Fruit fly (Drosophila melanogaster): ENCODE data around the gene Cox10.
A peak's percentile ranks its signal among the peaks of the same experiment; 100 is the strongest.

Cox10 gene

DNA sequence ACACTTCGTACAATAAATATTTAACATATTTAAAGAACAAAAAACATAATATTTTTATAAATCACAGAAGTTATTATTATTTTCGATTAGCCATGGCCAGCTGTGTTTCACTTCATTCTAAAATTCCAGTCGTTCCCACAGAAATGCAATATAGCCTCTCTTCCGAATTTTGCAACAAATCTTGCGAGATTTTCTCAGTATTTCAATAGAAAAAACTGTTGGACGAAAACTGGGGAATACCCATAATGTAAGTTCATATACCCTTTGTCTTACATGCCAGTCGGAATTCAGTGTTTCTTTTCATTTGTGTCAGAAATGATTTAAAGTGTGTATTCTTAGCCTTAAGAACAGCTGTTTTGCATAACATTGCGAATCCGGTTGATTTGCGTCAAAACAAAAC is 25.2 kb downstream of the Cox10 start, which contains the start of the genes CtsL4 and ClpP (continued):
- TF ChIP-seq usp (GFP tag; optimal IDR thresholded peaks at IDR 0.05) = no peak
- no peak for TF ChIP-seq Dbx (GFP tag; IDR thresholded peaks at IDR 0.05)
- TF ChIP-seq sna (GFP tag; IDR thresholded peaks at IDR 0.05; ENCODE audit: partially characterized antibody) = no peak
- TF ChIP-seq CG13123 (GFP tag; optimal IDR thresholded peaks at IDR 0.05) = no peak
- no peak for TF ChIP-seq unpg (GFP tag; optimal IDR thresholded peaks at IDR 0.05)
- TF ChIP-seq sd (tag; optimal IDR thresholded peaks at IDR 0.05) = no peak

DNA sequence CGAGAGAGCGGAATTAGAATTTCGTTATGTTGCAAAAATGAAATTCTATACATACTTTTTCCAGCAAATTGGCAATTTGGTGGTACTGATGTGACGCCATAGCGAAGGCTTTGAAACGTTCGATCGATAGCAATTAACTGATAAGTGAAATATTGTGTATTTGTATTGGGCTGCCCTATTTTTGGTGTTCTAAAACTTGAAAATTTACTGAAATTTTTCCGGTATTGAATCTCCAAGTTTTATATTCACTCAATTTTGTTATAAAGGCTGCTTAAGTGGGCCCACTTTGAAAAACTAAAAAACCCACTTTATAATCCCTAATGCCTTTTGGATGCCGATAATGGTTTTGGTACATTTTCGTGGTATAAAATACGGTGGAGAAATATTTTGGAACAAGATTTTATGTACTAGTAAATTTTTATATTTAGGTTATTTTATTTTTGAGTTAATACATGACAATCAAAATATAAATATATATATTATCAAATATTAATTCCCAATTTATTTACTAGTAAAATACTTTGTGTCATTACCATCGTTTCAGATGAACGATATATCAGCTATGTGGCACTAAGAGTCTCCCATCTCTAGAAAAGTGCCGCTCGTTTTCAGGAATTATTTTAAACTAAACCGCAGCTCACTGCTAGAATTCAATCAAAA is 31.3 kb downstream of the Cox10 start, which contains the start of the genes Cand1 and pim:
TSS of gene Cand1 (minus strand) at position 300 of the 660 bp plus-strand sequence.
TSS of gene pim (plus strand) at position 582 of the 660 bp plus-strand sequence.
- TF ChIP-seq Neu2 (GFP tag; optimal IDR thresholded peaks at IDR 0.05; ENCODE audit: borderline replicate concordance) (no peak), crol (GFP tag; IDR thresholded peaks at IDR 0.05) (no peak), ERR (GFP tag; optimal IDR thresholded peaks at IDR 0.05) (no peak), CG12219 (GFP tag; optimal IDR thresholded peaks at IDR 0.05) (no peak), sqz (GFP tag; optimal IDR thresholded peaks at IDR 0.05) (no peak), CG9932 (GFP tag; IDR thresholded peaks at IDR 0.05) (peak; percentile 52; the same call in 1 of the 2 replicates), CG13287 (GFP tag; IDR thresholded peaks at IDR 0.05; ENCODE audit: partially characterized antibody) (peak; percentile 79), dmrt11E (tag; optimal IDR thresholded peaks at IDR 0.05) (peak; percentile 36), dan (GFP tag; IDR thresholded peaks at IDR 0.05) (no peak), Gug (GFP tag; IDR thresholded peaks at IDR 0.05) (no peak), Fer3 (tag; optimal IDR thresholded peaks at IDR 0.05) (no peak), HmgD (GFP tag; optimal IDR thresholded peaks at IDR 0.05) (no peak), CG12104 (GFP tag; optimal IDR thresholded peaks at IDR 0.05) (no peak), gce (GFP tag; IDR thresholded peaks at IDR 0.05) (no peak), Dek (tag; optimal IDR thresholded peaks at IDR 0.05) (no peak), CG12659 (GFP tag; optimal IDR thresholded peaks at IDR 0.05) (peak; percentile 70), CG6272 (GFP tag; IDR thresholded peaks at IDR 0.05) (no peak), CG9215 (GFP tag; IDR thresholded peaks at IDR 0.05) (no peak), Fer1 (GFP tag; optimal IDR thresholded peaks at IDR 0.05) (peak; percentile 3), dm (GFP tag; optimal IDR thresholded peaks at IDR 0.05) (no peak), CG10462 (GFP tag; optimal IDR thresholded peaks at IDR 0.05) (no peak), jing (GFP tag; optimal IDR thresholded peaks at IDR 0.05) (no peak), zen2 (GFP tag; IDR thresholded peaks at IDR 0.05; ENCODE audit: partially characterized antibody) (no peak; the same call in 2 of the 3 replicates), Lpt (GFP tag; optimal IDR thresholded peaks at IDR 0.05) (no peak), org-1 (GFP tag; optimal IDR thresholded peaks at IDR 0.05) (no peak), NFAT (GFP tag; IDR thresholded peaks at IDR 0.05) (no peak), br (optimal IDR thresholded peaks at IDR 0.05) (no peak), nerfin-1 (tag; optimal IDR thresholded peaks at IDR 0.05) (peak; percentile 26), fd64A (GFP tag; optimal IDR thresholded peaks at IDR 0.05) (no peak), CG11504 (tag; optimal IDR thresholded peaks at IDR 0.05) (no peak), fd3F (GFP tag; optimal IDR thresholded peaks at IDR 0.05) (no peak), BEAF-32 (GFP tag; optimal IDR thresholded peaks at IDR 0.05) (peak; percentile 77), kay (GFP tag; optimal IDR thresholded peaks at IDR 0.05) (no peak), CG13775 (GFP tag; optimal IDR thresholded peaks at IDR 0.05) (no peak), Mad (GFP tag; optimal IDR thresholded peaks at IDR 0.05) (no peak), gfzf (GFP tag; optimal IDR thresholded peaks at IDR 0.05) (peak; percentile 78), Med (GFP tag) (peak; percentile 17), CG17328 (GFP tag; IDR thresholded peaks at IDR 0.05) (no peak), dpn (GFP tag; optimal IDR thresholded peaks at IDR 0.05) (peak in 1 of 2 experiments; percentile 12), unc-4 (GFP tag; IDR thresholded peaks at IDR 0.05; ENCODE audit: partially characterized antibody) (peak; percentile 73), CG10366 (GFP tag; IDR thresholded peaks at IDR 0.05) (no peak), CG8924 (tag; optimal IDR thresholded peaks at IDR 0.05) (peak; percentile 42), CG15601 (tag; optimal IDR thresholded peaks at IDR 0.05) (peak; percentile 62)

Data from whole organism, embryonic.